Fruit fly (Drosophila melanogaster) whole organism, prepupa: Measurements from ENCODE around the gene CG9992.

Experiments
- CG11294 ChIP-seq: fragments of 200-800 bp; sonication (Bioruptor generic); IDR thresholded peaks from 2 replicates; pipeline ENCODE4 v1.3.6; 2022; ENCODE audit warnings: missing biosample characterization, missing genetic modification characterization
- CG11902 ChIP-seq: fragments of 200-800 bp; sonication (Bioruptor generic); optimal IDR thresholded peaks from 3 replicates; lab custom pipeline; 2016; ENCODE audit warnings: missing biosample characterization, missing genetic modification characterization
- CG3919 ChIP-seq: fragments of 200-800 bp; sonication (Bioruptor generic); optimal IDR thresholded peaks from 3 replicates; lab custom pipeline; 2016; ENCODE audit warnings: missing biosample characterization, missing genetic modification characterization
- CG4318 ChIP-seq: fragments of 200-800 bp; sonication (Bioruptor generic); optimal IDR thresholded peaks from 3 replicates; lab custom pipeline; 2017; ENCODE audit warnings: missing biosample characterization, mild to moderate bottlenecking, missing genetic modification characterization
- CG6808 ChIP-seq: fragments of 200-800 bp; sonication (Bioruptor generic); optimal IDR thresholded peaks from 3 replicates; lab custom pipeline; 2017; ENCODE audit warnings: missing biosample characterization, missing genetic modification characterization, mild to moderate bottlenecking, moderate library complexity, missing genetic modification reagents
- CG8319 ChIP-seq: fragments of 200-800 bp; sonication (Bioruptor generic); optimal IDR thresholded peaks from 3 replicates; lab custom pipeline; 2016; ENCODE audit warnings: missing biosample characterization, missing genetic modification characterization
- Eip78C ChIP-seq: fragments of 200-800 bp; sonication (Bioruptor generic); peaks from one replicate; lab custom pipeline; 2016; ENCODE audit warnings: missing biosample characterization, missing genetic modification characterization
- Eip93F ChIP-seq: fragments of 200-800 bp; sonication (Bioruptor generic); optimal IDR thresholded peaks from 2 replicates; lab custom pipeline; 2016; ENCODE audit warnings: missing biosample characterization, mild to moderate bottlenecking, missing genetic modification characterization
- Ets21C ChIP-seq: fragments of 200-800 bp; sonication (Bioruptor generic); optimal IDR thresholded peaks from 3 replicates; lab custom pipeline; 2016; ENCODE audit warnings: missing biosample characterization, missing genetic modification characterization
- Ets96B ChIP-seq: fragments of 200-800 bp; optimal IDR thresholded peaks from 2 replicates; lab custom pipeline; 2019; ENCODE audit warnings: missing biosample characterization, mild to moderate bottlenecking, missing genetic modification characterization, moderate library complexity
- Gug ChIP-seq: fragments of 200-800 bp; sonication (Bioruptor generic); IDR thresholded peaks from 2 replicates; pipeline ENCODE4 v1.3.6; 2022; ENCODE audit warnings: missing biosample characterization, missing genetic modification characterization
- Hr4 ChIP-seq: fragments of 200-800 bp; sonication (Bioruptor generic); optimal IDR thresholded peaks from 3 replicates; lab custom pipeline; 2016; ENCODE audit warnings: missing biosample characterization, missing genetic modification characterization
- Lpt ChIP-seq: fragments of 200-800 bp; sonication (Bioruptor generic); optimal IDR thresholded peaks from 3 replicates; lab custom pipeline; 2016; ENCODE audit warnings: missing biosample characterization, missing genetic modification characterization
- Met ChIP-seq: fragments of 200-800 bp; sonication (Bioruptor generic); optimal IDR thresholded peaks from 3 replicates; lab custom pipeline; 2016; ENCODE audit warnings: missing biosample characterization, missing genetic modification characterization
- Sox102F ChIP-seq: fragments of 200-800 bp; sonication (Bioruptor generic); optimal IDR thresholded peaks from 2 replicates; lab custom pipeline; 2016; ENCODE audit warnings: missing biosample characterization, mild to moderate bottlenecking, missing genetic modification characterization
- Sox14 ChIP-seq: fragments of 200-800 bp; sonication (Bioruptor generic); optimal IDR thresholded peaks from 3 replicates; lab custom pipeline; 2016; ENCODE audit warnings: missing biosample characterization, missing genetic modification characterization
- achi ChIP-seq: fragments of 200-800 bp; sonication (Bioruptor generic); optimal IDR thresholded peaks from 3 replicates; lab custom pipeline; 2016; ENCODE audit warnings: missing biosample characterization, missing genetic modification characterization
- cyc ChIP-seq: fragments of 200-800 bp; sonication (Bioruptor generic); optimal IDR thresholded peaks from 3 replicates; lab custom pipeline; 2016; ENCODE audit warnings: missing biosample characterization, missing genetic modification characterization
- dsx ChIP-seq: fragments of 200-800 bp; optimal IDR thresholded peaks from 3 replicates; lab custom pipeline; 2019; ENCODE audit warnings: missing biosample characterization, mild to moderate bottlenecking, missing genetic modification characterization, moderate library complexity; ENCODE audit not compliant: poor library complexity, severe bottlenecking
- eg ChIP-seq: fragments of 200-800 bp; sonication (Bioruptor generic); IDR thresholded peaks from 3 replicates; pipeline ENCODE4 v1.3.6; 2022; ENCODE audit warnings: missing biosample characterization, missing genetic modification characterization
- esn ChIP-seq: fragments of 200-800 bp; sonication (Bioruptor generic); optimal IDR thresholded peaks from 2 replicates; lab custom pipeline; 2016; ENCODE audit warnings: missing biosample characterization, mild to moderate bottlenecking, missing genetic modification characterization, moderate library complexity
- fd85E ChIP-seq: fragments of 200-800 bp; sonication (Bioruptor generic); optimal IDR thresholded peaks from 3 replicates; lab custom pipeline; 2016; ENCODE audit warnings: missing biosample characterization, missing genetic modification characterization
- fkh ChIP-seq: fragments of 200-800 bp; sonication (Bioruptor generic); optimal IDR thresholded peaks from 3 replicates; lab custom pipeline; 2017; ENCODE audit warnings: missing biosample characterization, mild to moderate bottlenecking, missing genetic modification characterization, moderate library complexity
- lz ChIP-seq: fragments of 200-800 bp; sonication (Bioruptor generic); optimal IDR thresholded peaks from 3 replicates; lab custom pipeline; 2016; ENCODE audit warnings: missing biosample characterization, missing genetic modification characterization
- salr ChIP-seq, 2 experiments: fragments of 200-800 bp; sonication (Bioruptor generic); optimal IDR thresholded peaks; 3 replicates each; lab custom pipeline; 2016 to 2018; ENCODE audit warnings: missing biosample characterization in 2 of 2, missing genetic modification characterization in 2 of 2, mild to moderate bottlenecking in 1 of 2
- spab ChIP-seq: fragments of 200-800 bp; sonication (Bioruptor generic); optimal IDR thresholded peaks from 2 replicates; lab custom pipeline; 2017; ENCODE audit warnings: missing biosample characterization, mild to moderate bottlenecking, missing genetic modification characterization, missing genetic modification reagents
- ss ChIP-seq, 2 experiments: fragments of 200-800 bp; sonication (Bioruptor generic); optimal IDR thresholded peaks; 2 replicates in 1 of 2; 3 replicates in 1 of 2; lab custom pipeline; 2017 to 2018; ENCODE audit warnings: mild to moderate bottlenecking in 2 of 2, missing biosample characterization in 2 of 2, missing genetic modification characterization in 2 of 2, moderate library complexity in 1 of 2
- svp ChIP-seq: fragments of 200-800 bp; sonication (Bioruptor generic); peaks from one replicate; lab custom pipeline; 2016; ENCODE audit warnings: missing biosample characterization, missing genetic modification characterization
- vri ChIP-seq: fragments of 200-800 bp; sonication (Bioruptor generic); optimal IDR thresholded peaks from 3 replicates; lab custom pipeline; 2016; ENCODE audit warnings: missing biosample characterization, mild to moderate bottlenecking, missing genetic modification characterization

The CG9992 gene

dm6 chrX:16422466-16423124 lies 37.9 kb upstream of the CG9992 start, which contains the start of gene hang (continued):
- TF ChIP-seq Ets21C (GFP tag; lab: Kevin White, UChicago) (no peak), fd85E (GFP tag; lab: Kevin White, UChicago) (peak; percentile 46), eg (GFP tag; lab: Robert Waterston, UW) (peak; percentile 70), cyc (GFP tag; lab: Kevin White, UChicago) (peak; percentile 12), Met (GFP tag; lab: Kevin White, UChicago) (no peak), Sox102F (GFP tag; lab: Kevin White, UChicago) (peak; percentile 38), esn (GFP tag; lab: Kevin White, UChicago) (peak; percentile 61), Hr4 (GFP tag; lab: Kevin White, UChicago) (no peak), CG11294 (GFP tag; lab: Robert Waterston, UW) (no peak), achi (GFP tag; lab: Kevin White, UChicago) (no peak), salr (GFP tag; optimal IDR thresholded peaks at IDR 0.05; lab: Kevin White, UChicago) (no peak), Ets96B (tag; lab: Kevin White, UChicago) (peak; percentile 12), svp (peak; percentile 76), Lpt (no peak), Eip93F (GFP tag; lab: Kevin White, UChicago) (no peak)
- TF ChIP-seq, all 60 proteins: peak for 33

dm6 chrX:16421899-16422412 lies 37.2 kb upstream of the CG9992 start, which contains the start of gene AnxB11:
Gene AnxB11, minus strand, starts transcription at chrX:16422265.
- TF ChIP-seq Eip78C (GFP tag; lab: Kevin White, UChicago) (peak; percentile 64), lz (GFP tag; lab: Kevin White, UChicago) (no peak), dsx (GFP tag; lab: Kevin White, UChicago) (peak; percentile 23), Sox102F (GFP tag; lab: Kevin White, UChicago) (no peak), spab (GFP tag; lab: Kevin White, UChicago) (no peak), Lpt (no peak), ss (GFP tag; optimal IDR thresholded peaks at IDR 0.05; lab: Kevin White, UChicago) (peak in 1 of 2 experiments; percentile 9), CG3919 (GFP tag; lab: Kevin White, UChicago) (no peak), achi (GFP tag; lab: Kevin White, UChicago) (peak; percentile 9)

dm6 chrX:16420878-16421277 lies 36.2 kb upstream of the CG9992 start:
- TF ChIP-seq vri (GFP tag; lab: Kevin White, UChicago): no peak
- peak; percentile 12 for TF ChIP-seq Eip78C (GFP tag; lab: Kevin White, UChicago)
- peak; percentile 18 for TF ChIP-seq Sox14 (GFP tag; lab: Kevin White, UChicago)
- TF ChIP-seq svp: peak; percentile 30

- TF ChIP-seq CG4318 (GFP tag; lab: Kevin White, UChicago): no peak
- no peak for TF ChIP-seq CG6808 (GFP tag; lab: Kevin White, UChicago)
- TF ChIP-seq CG11902 (GFP tag; lab: Kevin White, UChicago): no peak
- no peak for TF ChIP-seq Gug (GFP tag; lab: Robert Waterston, UW)
- TF ChIP-seq Ets96B (tag; lab: Kevin White, UChicago): no peak
- peak; percentile 52 for TF ChIP-seq fkh
- no peak for TF ChIP-seq CG8319 (GFP tag; lab: Kevin White, UChicago)
Measured at dm6 chrX:16420048-16420447, 35.3 kb upstream of the CG9992 start.
